Fruit fly (Drosophila melanogaster): ENCODE measurements around the gene corolla.

dm6 chrX:17594745-17595144, 37.1 kb downstream of the corolla start:
- TF ChIP-seq eg (GFP tag; IDR thresholded peaks at IDR 0.05) (0 out of 3 replicates have a peak, but pooled peaks have one; percentile 30), CG9139 (GFP tag; optimal IDR thresholded peaks at IDR 0.05) (no peak), fd85E (GFP tag; optimal IDR thresholded peaks at IDR 0.05) (no peak), Eip75B (GFP tag; optimal IDR thresholded peaks at IDR 0.05) (no peak), Gug (GFP tag; IDR thresholded peaks at IDR 0.05) (no peak), Eip93F (GFP tag; optimal IDR thresholded peaks at IDR 0.05) (no peak), dsx (GFP tag; optimal IDR thresholded peaks at IDR 0.05; ENCODE audit: poor library complexity, severe bottlenecking) (peak; percentile 38), ss (GFP tag; optimal IDR thresholded peaks at IDR 0.05) (peak in 1 of 2 experiments; percentile 19), achi (GFP tag; optimal IDR thresholded peaks at IDR 0.05) (no peak), CG32006 (GFP tag; optimal IDR thresholded peaks at IDR 0.05) (no peak)
